Worm (Caenorhabditis elegans) whole organism, early embryonic: ENCODE data around the gene mct-3.

ENCODE experiments used
- B0310.2 ChIP-seq: sonication (generic microtip); optimal IDR thresholded peaks from 2 replicates; lab custom pipeline; 2016; ENCODE audit warnings: mild to moderate bottlenecking, missing genetic modification characterization, missing compliant biosample characterization
- F13C5.2 ChIP-seq: sonication (generic microtip); optimal IDR thresholded peaks from 2 replicates; lab custom pipeline; 2017; ENCODE audit warnings: mild to moderate bottlenecking, missing genetic modification characterization, inconsistent platforms, missing compliant biosample characterization
- aly-1 ChIP-seq: sonication (generic microtip); optimal IDR thresholded peaks from 2 replicates; lab custom pipeline; 2016; ENCODE audit warnings: missing genetic modification characterization, missing compliant biosample characterization
- ama-1 ChIP-seq: fragments of 150-350 bp; optimal IDR thresholded peaks from 2 replicates; lab custom pipeline; 2014
- ets-7 ChIP-seq: sonication (generic microtip); optimal IDR thresholded peaks from 2 replicates; lab custom pipeline; 2016; ENCODE audit warnings: missing genotype, missing genetic modification characterization, missing compliant biosample characterization
- flt-1 ChIP-seq: fragments of 200-800 bp; sonication (Bioruptor generic); IDR thresholded peaks from 2 replicates; pipeline ENCODE4 v1.3.6; 2022; ENCODE audit warnings: missing genetic modification characterization, missing compliant biosample characterization
- hmg-4 ChIP-seq: fragments of 200-800 bp; sonication (Bioruptor generic); optimal IDR thresholded peaks from 2 replicates; lab custom pipeline; 2018; ENCODE audit warnings: mild to moderate bottlenecking, missing genetic modification characterization, missing compliant biosample characterization
- hnd-1 ChIP-seq: sonication (generic microtip); optimal IDR thresholded peaks from 2 replicates; lab custom pipeline; 2016; ENCODE audit warnings: missing genetic modification characterization, missing compliant biosample characterization
- pes-1 ChIP-seq: fragments of 200-800 bp; sonication (Bioruptor generic); IDR thresholded peaks from 2 replicates; pipeline ENCODE4 v1.3.6; 2022; ENCODE audit warnings: missing genetic modification reagents, missing genetic modification characterization, missing compliant biosample characterization
- sea-1 ChIP-seq: fragments of 200-800 bp; sonication (Bioruptor generic); conservative IDR thresholded peaks from 2 replicates; pipeline ENCODE4 v1.3.6; 2022; ENCODE audit warnings: missing genetic modification characterization, missing compliant biosample characterization
- tra-4 ChIP-seq: sonication (generic microtip); optimal IDR thresholded peaks from 2 replicates; lab custom pipeline; 2017; ENCODE audit warnings: missing genetic modification characterization, missing compliant biosample characterization

DNA sequence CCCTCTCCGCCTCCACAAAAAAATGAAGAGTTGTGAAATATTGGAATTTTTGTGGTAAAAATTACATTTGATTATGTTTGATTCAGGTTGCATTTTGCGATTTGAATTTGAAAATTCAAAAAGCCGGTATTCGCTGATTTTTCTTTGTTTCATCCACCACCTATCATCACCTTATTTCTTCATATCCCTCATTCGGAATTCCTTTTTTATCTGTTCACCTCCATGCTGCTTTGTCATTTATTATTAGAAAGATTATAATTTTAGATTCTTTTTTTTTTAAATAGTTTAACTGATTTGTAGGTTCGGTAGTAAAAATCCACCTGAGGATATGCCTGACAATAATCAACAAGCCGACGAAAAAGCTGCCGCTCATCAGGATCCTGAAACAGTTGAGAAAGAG is at the start of gene mct-3:
- TF ChIP-seq tra-4 (tag; lab: Kevin White, UChicago) (no peak), ets-7 (tag; lab: Kevin White, UChicago) (no peak), sea-1 (GFP tag; lab: Robert Waterston, UW) (no peak), ama-1 (lab: Kevin White, UChicago) (no peak), F13C5.2 (tag; lab: Kevin White, UChicago) (no peak), hnd-1 (tag; lab: Kevin White, UChicago) (no peak), flt-1 (GFP tag; lab: Robert Waterston, UW) (no peak), B0310.2 (tag; lab: Kevin White, UChicago) (no peak), pes-1 (GFP tag; lab: Robert Waterston, UW) (no peak), hmg-4 (no peak), aly-1 (tag; lab: Kevin White, UChicago) (no peak)
